Worm (Caenorhabditis elegans) whole organism, late embryonic: ENCODE measurements around the gene F16H6.8.
"Not testable (repeated sequence)": the region's sequence is repeated elsewhere in the genome, so short reads cannot be mapped to it uniquely, and the experiment has no call there.

ENCODE experiments used
- C08G9.2 ChIP-seq: sonication (generic microtip); optimal IDR thresholded peaks from 2 replicates; lab custom pipeline; 2016; ENCODE audit warnings: mild to moderate bottlenecking, missing genetic modification characterization, moderate library complexity, missing compliant biosample characterization
- C38D4.7 ChIP-seq: fragments of 200-800 bp; sonication (Bioruptor generic); optimal IDR thresholded peaks from 2 replicates; lab custom pipeline; 2018; ENCODE audit warnings: mild to moderate bottlenecking, missing genetic modification characterization, moderate library complexity, missing compliant biosample characterization
- F13H6.1 ChIP-seq: sonication (generic microtip); optimal IDR thresholded peaks from 2 replicates; lab custom pipeline; 2016; ENCODE audit warnings: missing genetic modification characterization, missing compliant biosample characterization
- ahr-1 ChIP-seq: sonication (generic microtip); optimal IDR thresholded peaks from 2 replicates; lab custom pipeline; 2016; ENCODE audit warnings: missing genetic modification characterization, missing compliant biosample characterization
- ama-1 ChIP-seq: fragments of 150-350 bp; optimal IDR thresholded peaks from 2 replicates; lab custom pipeline; 2014
- ceh-30 ChIP-seq: fragments of 150-350 bp; optimal IDR thresholded peaks from 2 replicates; lab custom pipeline; 2014; ENCODE audit warnings: missing biosample characterization, missing genetic modification characterization
- ceh-31 ChIP-seq: sonication (generic microtip); optimal IDR thresholded peaks from 2 replicates; lab custom pipeline; 2016; ENCODE audit warnings: missing genetic modification characterization, missing compliant biosample characterization
- ceh-48 ChIP-seq: sonication (generic microtip); optimal IDR thresholded peaks from 2 replicates; lab custom pipeline; 2016; ENCODE audit warnings: missing genetic modification characterization, inconsistent platforms, missing compliant biosample characterization
- ceh-6 ChIP-seq: fragments of 200-800 bp; sonication (Bioruptor generic); optimal IDR thresholded peaks from 2 replicates; lab custom pipeline; 2018; ENCODE audit warnings: mild to moderate bottlenecking, missing genetic modification characterization, missing compliant biosample characterization
- che-1 ChIP-seq: sonication (generic microtip); optimal IDR thresholded peaks from 2 replicates; lab custom pipeline; 2016; ENCODE audit warnings: mild to moderate bottlenecking, missing genetic modification characterization, missing compliant biosample characterization
- elt-2 ChIP-seq: sonication (generic microtip); optimal IDR thresholded peaks from 2 replicates; lab custom pipeline; 2016; ENCODE audit warnings: missing genetic modification reagents, missing genetic modification characterization, missing compliant biosample characterization
- ets-4 ChIP-seq: sonication (generic microtip); optimal IDR thresholded peaks from 2 replicates; lab custom pipeline; 2016; ENCODE audit warnings: missing genetic modification characterization, missing compliant biosample characterization
- gmeb-2 ChIP-seq: sonication (generic microtip); optimal IDR thresholded peaks from 2 replicates; lab custom pipeline; 2016; ENCODE audit warnings: missing genetic modification characterization, inconsistent platforms, missing compliant biosample characterization
- hlh-13 ChIP-seq: fragments of 200-800 bp; sonication (Bioruptor generic); optimal IDR thresholded peaks from 2 replicates; lab custom pipeline; 2018; ENCODE audit warnings: mild to moderate bottlenecking, missing genetic modification characterization, missing compliant biosample characterization
- hlh-15 ChIP-seq: sonication (generic microtip); optimal IDR thresholded peaks from 2 replicates; lab custom pipeline; 2016; ENCODE audit warnings: missing genetic modification characterization, missing compliant biosample characterization
- hlh-30 ChIP-seq: sonication (generic microtip); optimal IDR thresholded peaks from 2 replicates; lab custom pipeline; 2017; ENCODE audit warnings: antibody characterized with exemption, missing genetic modification characterization, missing compliant biosample characterization; ENCODE audit not compliant: insufficient read depth
- hlh-8 ChIP-seq: sonication (generic microtip); optimal IDR thresholded peaks from 2 replicates; lab custom pipeline; 2016; ENCODE audit warnings: missing genotype, missing genetic modification characterization, missing compliant biosample characterization
- lim-6 ChIP-seq: sonication (generic microtip); optimal IDR thresholded peaks from 2 replicates; lab custom pipeline; 2016; ENCODE audit warnings: missing genetic modification characterization, missing compliant biosample characterization
- madf-2 ChIP-seq: sonication (generic microtip); optimal IDR thresholded peaks from 2 replicates; lab custom pipeline; 2017; ENCODE audit warnings: missing genetic modification characterization, missing compliant biosample characterization
- mec-3 ChIP-seq: sonication (generic microtip); optimal IDR thresholded peaks from 2 replicates; lab custom pipeline; 2016; ENCODE audit warnings: borderline replicate concordance, missing genetic modification characterization, missing compliant biosample characterization
- nfya-1 ChIP-seq: sonication (generic microtip); optimal IDR thresholded peaks from 2 replicates; lab custom pipeline; 2017; ENCODE audit warnings: missing genetic modification characterization, mild to moderate bottlenecking, missing compliant biosample characterization, antibody characterized with exemption, moderate library complexity
- nhr-11 ChIP-seq: fragments of 150-350 bp; optimal IDR thresholded peaks from 2 replicates; lab custom pipeline; 2014; ENCODE audit warnings: missing biosample characterization, missing genetic modification characterization
- nhr-232 ChIP-seq: sonication (generic microtip); optimal IDR thresholded peaks from 2 replicates; lab custom pipeline; 2016; ENCODE audit warnings: missing genetic modification characterization, missing compliant biosample characterization
- odd-2 ChIP-seq: sonication (generic microtip); optimal IDR thresholded peaks from 2 replicates; lab custom pipeline; 2017; ENCODE audit warnings: antibody characterized with exemption, mild to moderate bottlenecking, missing genetic modification characterization, missing compliant biosample characterization
- pag-3 ChIP-seq: sonication (generic microtip); optimal IDR thresholded peaks from 2 replicates; lab custom pipeline; 2016; ENCODE audit warnings: missing compliant biosample characterization, missing genetic modification characterization, borderline replicate concordance
- pha-2 ChIP-seq: sonication (generic microtip); optimal IDR thresholded peaks from 2 replicates; lab custom pipeline; 2017; ENCODE audit warnings: mild to moderate bottlenecking, missing genetic modification characterization, missing compliant biosample characterization
- pros-1 ChIP-seq: fragments of 150-350 bp; optimal IDR thresholded peaks from 2 replicates; lab custom pipeline; 2014; ENCODE audit warnings: missing biosample characterization, missing genetic modification reagents, missing genetic modification characterization
- ref-2 ChIP-seq: sonication (generic microtip); optimal IDR thresholded peaks from 2 replicates; lab custom pipeline; 2016; ENCODE audit warnings: missing genetic modification characterization, missing compliant biosample characterization
- rnt-1 ChIP-seq: sonication (generic microtip); optimal IDR thresholded peaks from 2 replicates; lab custom pipeline; 2016; ENCODE audit warnings: missing genetic modification characterization, missing compliant biosample characterization
- sdc-2 ChIP-seq: sonication (generic microtip); optimal IDR thresholded peaks from 2 replicates; lab custom pipeline; 2016; ENCODE audit warnings: missing genotype, missing genetic modification characterization, missing compliant biosample characterization
- sox-4 ChIP-seq: sonication (generic microtip); optimal IDR thresholded peaks from 2 replicates; lab custom pipeline; 2017; ENCODE audit warnings: mild to moderate bottlenecking, missing genetic modification characterization, inconsistent platforms, missing compliant biosample characterization
- syd-9 ChIP-seq: sonication (generic microtip); optimal IDR thresholded peaks from 2 replicates; lab custom pipeline; 2016; ENCODE audit warnings: mild to moderate bottlenecking, missing genetic modification characterization, moderate library complexity, missing compliant biosample characterization
- tbx-2 ChIP-seq: sonication (generic microtip); optimal IDR thresholded peaks from 2 replicates; lab custom pipeline; 2016; ENCODE audit warnings: missing genetic modification characterization, missing compliant biosample characterization
- tbx-7 ChIP-seq: sonication (generic microtip); optimal IDR thresholded peaks from 2 replicates; lab custom pipeline; 2016; ENCODE audit warnings: missing genotype, missing genetic modification characterization, missing compliant biosample characterization
- unc-3 ChIP-seq, 2 experiments: fragments of 200-800 bp in 1 of 2; sonication (Bioruptor generic) in 1 of 2; sonication (generic microtip) in 1 of 2; conservative IDR thresholded peaks in 1 of 2; optimal IDR thresholded peaks in 1 of 2; 2 replicates each; pipeline versions ENCODE4 v1.3.6 to Lab custom; 2016 to 2022; ENCODE audit warnings: missing compliant biosample characterization in 2 of 2, missing genetic modification characterization in 2 of 2, missing genetic modification reagents in 1 of 2
- unc-55 ChIP-seq: sonication (generic microtip); optimal IDR thresholded peaks from 2 replicates; lab custom pipeline; 2017; ENCODE audit warnings: missing biosample characterization, missing genetic modification reagents, missing genetic modification characterization
- unc-86 ChIP-seq: sonication (generic microtip); optimal IDR thresholded peaks from 2 replicates; lab custom pipeline; 2016; ENCODE audit warnings: missing genetic modification characterization, missing compliant biosample characterization
- zip-5 ChIP-seq: sonication (generic microtip); optimal IDR thresholded peaks from 2 replicates; lab custom pipeline; 2016; ENCODE audit warnings: missing genetic modification characterization, missing compliant biosample characterization
- ztf-16 ChIP-seq: sonication (generic microtip); optimal IDR thresholded peaks from 2 replicates; lab custom pipeline; 2017; ENCODE audit warnings: missing genetic modification characterization, missing compliant biosample characterization

Gene F16H6.8

DNA sequence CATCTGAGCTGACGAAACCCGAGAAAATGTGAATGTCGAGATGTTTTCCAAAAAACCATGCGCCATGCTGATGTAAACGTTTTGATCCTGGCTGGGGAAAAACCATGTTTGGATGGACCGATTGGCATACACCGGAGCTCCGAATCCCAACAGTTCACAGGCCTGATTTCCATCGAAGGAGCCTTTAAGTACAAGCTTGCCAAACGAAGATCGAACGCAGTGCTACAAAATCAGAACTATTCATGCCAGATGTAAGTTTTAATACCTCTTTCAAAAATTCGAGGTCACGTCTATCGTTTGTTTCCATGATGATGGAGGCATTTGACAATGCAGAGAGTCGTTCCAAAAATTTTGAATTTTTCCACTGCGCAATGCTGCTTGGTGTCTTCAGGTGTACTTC lies 19.7 kb upstream of the F16H6.8 start:
- TF ChIP-seq zip-5 (no peak), rnt-1 (tag; lab: Kevin White, UChicago) (no peak), odd-2 (tag; lab: Kevin White, UChicago) (no peak), lim-6 (no peak), pag-3 (tag; lab: Kevin White, UChicago) (no peak), pha-2 (tag; lab: Kevin White, UChicago) (no peak), tbx-2 (tag; lab: Kevin White, UChicago) (no peak), che-1 (tag; lab: Kevin White, UChicago) (no peak)

DNA sequence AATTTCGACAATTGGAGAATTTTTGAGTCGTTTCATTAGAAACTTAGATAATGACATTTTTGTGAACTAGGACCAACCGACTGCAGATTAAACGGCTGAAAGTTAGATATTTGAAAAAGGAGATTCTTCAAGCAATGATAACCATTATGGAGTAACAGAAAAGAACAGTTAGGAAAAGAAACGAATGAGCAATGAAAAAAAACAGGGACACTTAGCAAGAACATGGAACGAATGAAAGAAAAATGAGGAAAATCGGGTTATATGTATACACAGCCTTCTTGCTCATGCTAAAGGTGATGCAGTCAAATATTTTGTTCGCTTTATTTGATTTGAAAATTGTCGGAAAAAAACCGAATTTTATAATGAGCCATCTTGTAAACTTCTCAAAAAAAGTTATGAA lies 8.3 kb upstream of the F16H6.8 start, which contains the start of gene F16H6.10:
TSS of gene F16H6.10 (minus strand) at position 101 of the 400 bp plus-strand sequence.
- TF ChIP-seq nfya-1 (tag; lab: Kevin White, UChicago) (no peak), hlh-15 (tag; lab: Kevin White, UChicago) (no peak), tbx-2 (tag; lab: Kevin White, UChicago) (no peak), hlh-30 (no peak), sox-4 (tag; lab: Kevin White, UChicago) (no peak), F13H6.1 (tag; lab: Kevin White, UChicago) (no peak), ets-4 (no peak), C08G9.2 (tag; lab: Kevin White, UChicago) (no peak)
- TF ChIP-seq, all 69 proteins: peak for 0

DNA sequence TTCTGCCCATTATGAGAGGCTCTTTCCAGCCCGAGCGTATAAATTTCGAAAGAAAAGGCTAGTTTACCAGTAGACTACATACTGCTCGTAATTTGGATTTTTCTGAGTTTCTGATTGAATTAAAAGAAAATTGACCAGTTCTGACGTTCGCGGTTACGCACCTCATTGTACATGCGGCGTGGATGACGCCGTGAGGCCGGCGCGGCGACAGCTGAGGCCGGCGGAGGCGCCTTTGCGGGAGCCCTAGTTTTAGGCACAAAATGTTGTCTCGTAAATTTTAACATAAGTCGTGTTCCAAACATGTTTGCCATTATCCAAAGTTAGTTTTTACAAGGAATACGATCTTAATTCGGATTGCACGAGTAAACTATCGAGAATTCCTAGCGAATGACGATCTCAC lies 709 bp upstream of the F16H6.8 start, which contains the start of gene F16H6.9:
TSS of gene F16H6.9 (plus strand) at position 301 of the 400 bp plus-strand sequence.
- TF ChIP-seq unc-55, sdc-2, tbx-7: not testable (repeated sequence)

DNA sequence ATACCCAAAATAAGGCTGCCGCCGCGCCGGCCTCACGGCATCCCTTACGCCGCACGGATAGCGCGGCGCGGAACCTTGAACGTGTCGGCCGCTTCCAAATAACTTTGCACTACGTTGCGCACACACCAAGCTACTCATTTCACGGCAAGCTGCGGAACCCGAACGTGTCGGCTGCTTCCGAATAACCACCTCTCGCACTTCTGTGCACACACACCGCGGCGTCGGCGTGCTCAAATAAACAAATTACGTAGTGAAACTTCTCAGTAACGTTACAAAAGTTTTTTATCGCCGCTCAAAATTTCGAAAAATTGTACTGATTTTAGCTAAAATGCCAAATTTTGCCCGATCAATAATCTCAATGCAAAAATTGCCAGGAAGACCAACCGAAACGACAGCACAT lies 3.2 kb downstream of the F16H6.8 start:
- TF ChIP-seq ref-2 (no peak), nfya-1 (tag; lab: Kevin White, UChicago) (no peak), F13H6.1 (tag; lab: Kevin White, UChicago) (no peak), nhr-232 (no peak), hlh-13 (no peak), hlh-30 (no peak), C08G9.2 (tag; lab: Kevin White, UChicago) (no peak), C38D4.7 (no peak)

DNA sequence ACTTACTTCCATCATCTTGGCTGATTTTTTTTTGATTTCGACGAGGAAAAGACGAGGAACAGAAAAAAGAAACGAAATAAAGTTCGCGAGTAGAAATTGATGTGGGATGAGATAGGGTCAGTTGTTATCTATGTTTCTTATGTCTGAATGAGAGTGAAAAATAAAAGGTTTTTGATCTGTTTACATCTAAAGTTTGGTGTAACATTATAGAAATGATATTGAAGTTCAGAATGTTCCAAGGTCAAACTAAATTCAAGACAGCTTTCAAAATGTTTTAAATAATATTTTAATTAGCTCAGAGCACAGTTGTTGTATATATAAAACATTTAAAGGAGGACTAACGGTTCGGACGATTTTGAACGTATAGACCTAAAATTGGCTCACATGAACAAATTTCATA lies 7.0 kb downstream of the F16H6.8 start, which contains the start of gene F16H6.7:
TSS of gene F16H6.7 (minus strand) at position 101 of the 400 bp plus-strand sequence.
- no peak for TF ChIP-seq ztf-16 (tag; lab: Kevin White, UChicago)
- no peak for TF ChIP-seq F13H6.1 (tag; lab: Kevin White, UChicago)
- TF ChIP-seq ama-1, result no peak
- TF ChIP-seq sox-4 (tag; lab: Kevin White, UChicago), result no peak
- no peak for TF ChIP-seq ceh-48 (tag; lab: Kevin White, UChicago)
- TF ChIP-seq ahr-1, result no peak
- TF ChIP-seq syd-9 (tag; lab: Kevin White, UChicago), result no peak
- TF ChIP-seq pros-1 (tag; lab: Kevin White, UChicago), result no peak

DNA sequence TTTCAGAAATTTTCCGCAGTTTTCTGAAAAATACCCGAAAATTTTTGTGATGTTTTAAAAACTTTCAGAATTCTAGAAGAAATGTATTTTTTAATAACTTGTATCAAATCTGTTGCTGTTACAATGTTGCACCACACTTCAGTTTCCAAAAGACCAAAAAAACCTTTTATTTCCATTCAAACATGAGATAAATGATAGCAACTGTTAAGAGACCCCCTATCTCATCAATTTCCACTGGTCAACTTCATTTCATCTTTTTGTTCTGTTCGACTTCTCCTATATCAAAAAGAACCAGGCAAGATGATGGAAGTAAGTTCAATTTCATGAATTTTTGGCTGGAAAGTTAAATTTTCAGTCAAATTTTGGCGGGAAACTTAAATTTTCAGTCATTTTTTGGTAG lies 17.7 kb downstream of the F16H6.8 start, which contains the start of gene F16H6.4:
TSS of gene F16H6.4 (plus strand) at position 301 of the 400 bp plus-strand sequence.
- TF ChIP-seq madf-2 (no peak), ceh-31 (no peak), ceh-30 (tag; lab: Kevin White, UChicago) (no peak), unc-86 (tag; lab: Kevin White, UChicago) (no peak), ceh-6 (GFP tag; lab: Kevin White, UChicago) (no peak), unc-3 (GFP tag; conservative IDR thresholded peaks at IDR 0.05; lab: Robert Waterston, UW) (no peak), unc-3 (tag; optimal IDR thresholded peaks at IDR 0.05; lab: Kevin White, UChicago) (no peak), mec-3 (tag; lab: Kevin White, UChicago) (no peak), gmeb-2 (no peak), elt-2 (tag; lab: Kevin White, UChicago) (no peak), lim-6 (no peak), nhr-11 (tag; lab: Kevin White, UChicago) (no peak), hlh-8 (no peak)
